Fruit fly (Drosophila melanogaster) whole organism, wandering third instar larva: Measurements from ENCODE around the gene CG15927.

ENCODE experiments used
- Abd-B ChIP-seq: fragments of >200 bp; optimal IDR thresholded peaks from 2 replicates; lab custom pipeline; 2017; ENCODE audit warnings: missing biosample characterization, missing genetic modification characterization
- CG32264 ChIP-seq: fragments of 200-800 bp; sonication (Bioruptor generic); optimal IDR thresholded peaks from 2 replicates; lab custom pipeline; 2016; ENCODE audit warnings: missing biosample characterization, missing genetic modification characterization
- CG9705 ChIP-seq: fragments of 200-800 bp; sonication (Bioruptor generic); optimal IDR thresholded peaks from 2 replicates; lab custom pipeline; 2018; ENCODE audit warnings: missing biosample characterization, mild to moderate bottlenecking, missing genetic modification characterization
- CrebA ChIP-seq: fragments of 200-800 bp; sonication (Bioruptor generic); optimal IDR thresholded peaks from 2 replicates; lab custom pipeline; 2016; ENCODE audit warnings: missing biosample characterization, mild to moderate bottlenecking, missing genetic modification characterization, borderline replicate concordance
- Dfd ChIP-seq: fragments of >200 bp; optimal IDR thresholded peaks from 2 replicates; lab custom pipeline; 2017; ENCODE audit warnings: missing biosample characterization, missing genetic modification characterization
- Dif ChIP-seq: fragments of 200-275, 200-300 bp; sonication (Bioruptor generic); optimal IDR thresholded peaks from 2 replicates; lab custom pipeline; 2018; ENCODE audit warnings: missing biosample characterization, missing genetic modification characterization; ENCODE audit not compliant: partially characterized antibody
- GATAd ChIP-seq: sonication (Bioruptor generic); optimal IDR thresholded peaks from 2 replicates; lab custom pipeline; 2016; ENCODE audit warnings: missing biosample characterization, missing genetic modification characterization
- HLH106 ChIP-seq: fragments of 200-800 bp; optimal IDR thresholded peaks from 3 replicates; lab custom pipeline; 2019; ENCODE audit warnings: missing biosample characterization, mild to moderate bottlenecking, missing genetic modification characterization, moderate library complexity
- Hnf4 ChIP-seq: fragments of 200-800 bp; sonication (Bioruptor generic); optimal IDR thresholded peaks from 2 replicates; lab custom pipeline; 2016; ENCODE audit warnings: missing biosample characterization, mild to moderate bottlenecking, missing genetic modification characterization
- Jra ChIP-seq: sonication (Bioruptor generic); optimal IDR thresholded peaks from 2 replicates; lab custom pipeline; 2016; ENCODE audit warnings: missing biosample characterization, missing genetic modification characterization
- Mio ChIP-seq: sonication (Bioruptor generic); optimal IDR thresholded peaks from 2 replicates; lab custom pipeline; 2016; ENCODE audit warnings: missing biosample characterization, missing genetic modification characterization
- Myc ChIP-seq: fragments of >200 bp; optimal IDR thresholded peaks from 2 replicates; lab custom pipeline; 2017
- N ChIP-seq: fragments of >200 bp; optimal IDR thresholded peaks from 2 replicates; lab custom pipeline; 2018; ENCODE audit warnings: missing biosample characterization, missing external identifiers, missing genetic modification characterization
- OdsH ChIP-seq: fragments of 200-800 bp; sonication (Bioruptor generic); optimal IDR thresholded peaks from 2 replicates; lab custom pipeline; 2016; ENCODE audit warnings: missing biosample characterization, mild to moderate bottlenecking, missing genetic modification characterization
- Rel ChIP-seq, 2 experiments: fragments of 200-800 bp; sonication (Bioruptor generic) in 1 of 2; optimal IDR thresholded peaks; 2 replicates in 1 of 2; 3 replicates in 1 of 2; lab custom pipeline; 2016 to 2019; ENCODE audit warnings: mild to moderate bottlenecking in 2 of 2, missing biosample characterization in 2 of 2, missing genetic modification characterization in 2 of 2, moderate library complexity in 1 of 2
- Sp1 ChIP-seq: fragments of 200-800 bp; sonication (Bioruptor generic); optimal IDR thresholded peaks from 3 replicates; lab custom pipeline; 2019; ENCODE audit warnings: missing biosample characterization, mild to moderate bottlenecking, missing genetic modification characterization, moderate library complexity
- Vsx2 ChIP-seq: fragments of 200-300, 225-300 bp; sonication (Bioruptor generic); optimal IDR thresholded peaks from 2 replicates; lab custom pipeline; 2018; ENCODE audit warnings: missing biosample characterization, missing genetic modification characterization; ENCODE audit not compliant: partially characterized antibody
- br ChIP-seq: fragments of 200-800 bp; sonication (Bioruptor generic); optimal IDR thresholded peaks from 2 replicates; lab custom pipeline; 2016; ENCODE audit warnings: missing biosample characterization, missing genetic modification characterization
- brk ChIP-seq: fragments of 200-800 bp; sonication (Bioruptor generic); optimal IDR thresholded peaks from 2 replicates; lab custom pipeline; 2016; ENCODE audit warnings: missing biosample characterization, mild to moderate bottlenecking, missing genetic modification characterization
- dl ChIP-seq, 2 experiments: fragments of 175-275, 200-275 bp in 1 of 2; fragments of 200-275 bp in 1 of 2; sonication (Bioruptor generic); optimal IDR thresholded peaks; lab custom pipeline; 2018; ENCODE audit warnings: mild to moderate bottlenecking in 2 of 2, missing biosample characterization in 2 of 2, missing genetic modification characterization in 2 of 2, moderate library complexity in 2 of 2; ENCODE audit not compliant: partially characterized antibody in 2 of 2, insufficient read depth in 1 of 2
- dsf ChIP-seq: sonication (Bioruptor generic); optimal IDR thresholded peaks from 2 replicates; lab custom pipeline; 2016; ENCODE audit warnings: missing biosample characterization, missing genetic modification characterization, borderline replicate concordance
- ey ChIP-seq: fragments of 200-800 bp; sonication (Bioruptor generic); optimal IDR thresholded peaks from 2 replicates; lab custom pipeline; 2016; ENCODE audit warnings: missing biosample characterization, missing genetic modification characterization
- foxo ChIP-seq, 2 experiments: fragments of 200-800 bp; sonication (Bioruptor generic); optimal IDR thresholded peaks; 2 replicates in 1 of 2; 3 replicates in 1 of 2; lab custom pipeline; 2016 to 2017; ENCODE audit warnings: missing biosample characterization in 2 of 2, missing genetic modification characterization in 2 of 2
- fru ChIP-seq: fragments of 200-800 bp; sonication (Bioruptor generic); optimal IDR thresholded peaks from 3 replicates; lab custom pipeline; 2016; ENCODE audit warnings: missing biosample characterization, mild to moderate bottlenecking, missing genetic modification characterization
- jim ChIP-seq: fragments of 175-275, 200-325 bp; sonication (Bioruptor generic); optimal IDR thresholded peaks from 2 replicates; lab custom pipeline; 2016; ENCODE audit warnings: missing biosample characterization, mild to moderate bottlenecking, missing genetic modification characterization
- pan ChIP-seq: fragments of >200 bp; optimal IDR thresholded peaks from 2 replicates; lab custom pipeline; 2017
- psq ChIP-seq: fragments of 200-800 bp; sonication (Bioruptor generic); optimal IDR thresholded peaks from 3 replicates; lab custom pipeline; 2017; ENCODE audit warnings: missing biosample characterization, mild to moderate bottlenecking, missing genetic modification characterization, moderate library complexity
- rgr ChIP-seq: fragments of 200-800 bp; sonication (Bioruptor generic); optimal IDR thresholded peaks from 3 replicates; lab custom pipeline; 2016; ENCODE audit warnings: missing biosample characterization, mild to moderate bottlenecking, missing genetic modification characterization
- sage ChIP-seq: fragments of 200-800 bp; sonication (Bioruptor generic); optimal IDR thresholded peaks from 2 replicates; lab custom pipeline; 2016; ENCODE audit warnings: missing biosample characterization, mild to moderate bottlenecking, missing genetic modification characterization
- sv ChIP-seq: fragments of 200-800 bp; sonication (Bioruptor generic); optimal IDR thresholded peaks from 3 replicates; lab custom pipeline; 2016; ENCODE audit warnings: missing biosample characterization, missing genetic modification characterization
- tai ChIP-seq: sonication (Bioruptor generic); optimal IDR thresholded peaks from 2 replicates; lab custom pipeline; 2016; ENCODE audit warnings: missing biosample characterization, missing genetic modification characterization
- usp ChIP-seq: fragments of >200 bp; optimal IDR thresholded peaks from 2 replicates; lab custom pipeline; 2017; ENCODE audit warnings: missing biosample characterization, missing genetic modification characterization

Gene CG15927

DNA sequence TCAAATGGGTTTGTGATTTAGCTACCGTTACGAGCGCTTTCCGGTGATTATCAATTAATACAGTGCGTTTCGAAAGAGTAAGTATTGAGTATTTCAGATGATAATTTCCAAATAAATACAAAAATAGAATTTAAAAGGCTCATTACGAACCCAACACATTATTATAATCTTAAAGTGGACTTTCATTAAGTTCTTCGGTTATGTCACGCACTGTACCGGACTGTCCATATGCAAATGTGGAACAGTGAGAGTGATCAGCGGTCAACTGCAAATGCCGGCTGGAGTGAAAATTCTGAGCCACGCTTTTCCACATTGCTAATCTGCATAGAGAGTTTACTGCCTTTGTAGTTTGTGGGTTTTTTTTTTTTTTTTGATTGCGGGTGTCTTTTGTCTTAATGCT is 825 bp upstream of the CG15927 start:
- no peak for TF ChIP-seq Abd-B
- TF ChIP-seq dsf (GFP tag; lab: Kevin White, UChicago) = no peak
- TF ChIP-seq Sp1 (GFP tag; lab: Kevin White, UChicago) = no peak
- no peak for TF ChIP-seq Dif (GFP tag; lab: Kevin White, UChicago)
- no peak for TF ChIP-seq usp (GFP tag; lab: Kevin White, UChicago)
- no peak for TF ChIP-seq Rel (GFP tag; optimal IDR thresholded peaks at IDR 0.05; lab: Kevin White, UChicago)
- no peak for TF ChIP-seq Rel (tag; optimal IDR thresholded peaks at IDR 0.05; lab: Kevin White, UChicago)
- TF ChIP-seq dl (GFP tag; optimal IDR thresholded peaks at IDR 0.05; lab: Kevin White, UChicago; ENCODE audit: insufficient read depth in 1 of 2, partially characterized antibody in 2 of 2) = no peak
- TF ChIP-seq Jra = no peak
- no peak for TF ChIP-seq Mio
- TF ChIP-seq sv (GFP tag; lab: Kevin White, UChicago) = no peak
- TF ChIP-seq brk (GFP tag; lab: Kevin White, UChicago) = no peak
- TF ChIP-seq CG9705 (GFP tag; lab: Kevin White, UChicago) = no peak
- no peak for TF ChIP-seq fru (GFP tag; lab: Kevin White, UChicago)
- no peak for TF ChIP-seq jim (GFP tag; lab: Kevin White, UChicago)
- no peak for TF ChIP-seq GATAd (GFP tag; lab: Kevin White, UChicago)
- no peak for TF ChIP-seq foxo (GFP tag; optimal IDR thresholded peaks at IDR 0.05; lab: Kevin White, UChicago)
- TF ChIP-seq pan (lab: Kevin White, UChicago) = no peak

DNA sequence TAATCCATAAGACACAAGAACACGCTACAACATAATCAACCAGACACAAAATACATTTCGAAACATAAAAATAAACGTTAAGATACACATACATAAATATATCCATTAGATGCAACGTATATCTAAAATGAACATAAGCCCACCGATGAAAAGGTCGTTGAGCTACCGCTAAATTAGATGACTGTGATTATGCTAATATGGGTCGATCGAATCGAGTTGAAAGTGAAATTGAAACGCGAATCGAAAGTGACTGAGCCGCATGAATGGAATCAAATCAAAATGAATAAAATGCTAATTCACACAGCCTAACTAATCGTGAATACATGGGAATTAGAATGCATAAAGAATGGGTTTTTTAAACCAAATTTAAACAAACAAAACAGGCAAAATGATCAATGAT is 1.4 kb downstream of the CG15927 start:
- no peak for TF ChIP-seq pan (lab: Kevin White, UChicago)
- TF ChIP-seq brk (GFP tag; lab: Kevin White, UChicago) = no peak
- no peak for TF ChIP-seq Dfd (GFP tag; lab: Kevin White, UChicago)
- no peak for TF ChIP-seq HLH106
- TF ChIP-seq ey (GFP tag; lab: Kevin White, UChicago) = no peak
- TF ChIP-seq jim (GFP tag; lab: Kevin White, UChicago) = no peak
- TF ChIP-seq foxo (GFP tag; optimal IDR thresholded peaks at IDR 0.05; lab: Kevin White, UChicago) = no peak
- no peak for TF ChIP-seq Rel (GFP tag; optimal IDR thresholded peaks at IDR 0.05; lab: Kevin White, UChicago)
- no peak for TF ChIP-seq Rel (tag; optimal IDR thresholded peaks at IDR 0.05; lab: Kevin White, UChicago)
- no peak for TF ChIP-seq fru (GFP tag; lab: Kevin White, UChicago)
- TF ChIP-seq Sp1 (GFP tag; lab: Kevin White, UChicago) = no peak
- no peak for TF ChIP-seq Dif (GFP tag; lab: Kevin White, UChicago)
- TF ChIP-seq dl (GFP tag; optimal IDR thresholded peaks at IDR 0.05; lab: Kevin White, UChicago; ENCODE audit: insufficient read depth in 1 of 2, partially characterized antibody in 2 of 2) = no peak

- TF ChIP-seq Hnf4 (GFP tag; lab: Kevin White, UChicago) (no peak), sage (GFP tag; lab: Kevin White, UChicago) (no peak), Dif (GFP tag; lab: Kevin White, UChicago) (no peak), OdsH (GFP tag; lab: Kevin White, UChicago) (no peak), GATAd (GFP tag; lab: Kevin White, UChicago) (no peak), dsf (GFP tag; lab: Kevin White, UChicago) (no peak), pan (lab: Kevin White, UChicago) (no peak), fru (GFP tag; lab: Kevin White, UChicago) (no peak), dl (GFP tag; optimal IDR thresholded peaks at IDR 0.05; lab: Kevin White, UChicago; ENCODE audit: insufficient read depth in 1 of 2, partially characterized antibody in 2 of 2) (no peak), jim (GFP tag; lab: Kevin White, UChicago) (no peak), rgr (GFP tag; lab: Kevin White, UChicago) (no peak), Mio (no peak)
Observed at dm6 chrX:12457713-12458233, 3.2 kb downstream of the CG15927 start, which contains the start of gene CG15731. TSS of gene CG15731 (minus strand) at chrX:12457763.

dm6 chrX:12462216-12462615 is 7.7 kb downstream of the CG15927 start:
- TF ChIP-seq brk (GFP tag; lab: Kevin White, UChicago) (no peak), sage (GFP tag; lab: Kevin White, UChicago) (no peak)
- TF ChIP-seq, all 38 proteins: peak for 0

DNA sequence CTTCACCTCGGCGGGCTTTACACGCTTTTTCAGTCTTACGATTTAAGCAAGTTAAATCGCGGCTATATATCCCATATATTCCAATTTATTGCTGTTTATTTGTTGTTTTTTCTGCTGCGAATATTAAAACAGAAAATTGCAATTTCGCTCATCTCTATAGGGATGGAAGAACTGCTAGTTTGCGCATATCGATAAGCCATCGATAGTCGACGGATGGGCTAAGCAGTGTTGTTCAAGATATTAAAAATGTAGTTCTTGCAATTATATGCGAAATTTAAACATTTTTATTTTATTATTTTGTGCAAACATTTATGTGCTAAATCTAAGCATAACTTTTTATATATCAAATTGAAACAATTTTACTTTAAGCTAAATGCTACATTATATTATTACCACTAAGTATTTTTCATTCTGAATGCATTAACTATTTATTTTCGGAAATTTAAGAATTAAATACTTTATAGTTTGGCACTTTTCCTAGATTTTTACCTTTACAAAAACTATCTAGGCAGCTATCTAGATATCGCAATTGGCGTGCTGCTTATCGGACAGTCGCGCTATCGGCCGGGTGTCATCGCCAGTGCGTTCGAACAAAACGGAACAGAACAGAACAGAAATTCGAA is 8.5 kb downstream of the CG15927 start, which contains the start of the genes Rab40 and CG42258:
Gene Rab40 (minus strand): TSS at position 177 of the 623 bp plus-strand sequence.
Gene CG42258 (plus strand): TSS at position 593 of the 623 bp plus-strand sequence.
- TF ChIP-seq fru (GFP tag; lab: Kevin White, UChicago) (peak; percentile 54), OdsH (GFP tag; lab: Kevin White, UChicago) (no peak), sv (GFP tag; lab: Kevin White, UChicago) (peak; percentile 53), GATAd (GFP tag; lab: Kevin White, UChicago) (peak; percentile 50), Jra (peak; percentile 25), foxo (GFP tag; optimal IDR thresholded peaks at IDR 0.05; lab: Kevin White, UChicago) (peak in 1 of 2 experiments; percentile 69), usp (GFP tag; lab: Kevin White, UChicago) (no peak), Rel (GFP tag; optimal IDR thresholded peaks at IDR 0.05; lab: Kevin White, UChicago) (no peak), Rel (tag; optimal IDR thresholded peaks at IDR 0.05; lab: Kevin White, UChicago) (no peak), Mio (no peak), Dfd (GFP tag; lab: Kevin White, UChicago) (no peak), CG9705 (GFP tag; lab: Kevin White, UChicago) (peak; percentile 17), psq (GFP tag; lab: Kevin White, UChicago) (peak; percentile 44), pan (lab: Kevin White, UChicago) (no peak), Myc (lab: Kevin White, UChicago) (peak; percentile 10), rgr (GFP tag; lab: Kevin White, UChicago) (peak; percentile 47), Vsx2 (GFP tag; lab: Kevin White, UChicago) (no peak), N (GFP tag; lab: Kevin White, UChicago) (no peak), ey (GFP tag; lab: Kevin White, UChicago) (peak; percentile 49), CG32264 (GFP tag; lab: Kevin White, UChicago) (no peak), dl (GFP tag; optimal IDR thresholded peaks at IDR 0.05; lab: Kevin White, UChicago; ENCODE audit: insufficient read depth in 1 of 2, partially characterized antibody in 2 of 2) (no peak), br (GFP tag; lab: Kevin White, UChicago) (no peak), Abd-B (no peak), tai (peak; percentile 39), Sp1 (GFP tag; lab: Kevin White, UChicago) (peak; percentile 13), CrebA (GFP tag; lab: Kevin White, UChicago) (no peak), HLH106 (peak; percentile 50)
